Worm (Caenorhabditis elegans) whole organism, L1 larva: ENCODE results near the gene F38B7.17.

Experiments used
- grh-1 ChIP-seq: fragments of 200-800 bp; sonication (Bioruptor generic); IDR thresholded peaks from 2 replicates; pipeline ENCODE4 v1.3.6; 2022; ENCODE audit warnings: missing genetic modification reagents, missing genetic modification characterization, missing compliant biosample characterization
- nhr-76 ChIP-seq: sonication (generic microtip); optimal IDR thresholded peaks from 2 replicates; lab custom pipeline; 2017; ENCODE audit warnings: missing biosample characterization, missing genetic modification characterization
- pag-3 ChIP-seq: sonication (generic microtip); optimal IDR thresholded peaks from 2 replicates; lab custom pipeline; 2017; ENCODE audit warnings: missing genetic modification characterization, mild to moderate bottlenecking, missing compliant biosample characterization, antibody characterized with exemption, borderline replicate concordance; ENCODE audit not compliant: insufficient read depth
- unc-62 ChIP-seq: fragments of 150-350 bp; optimal IDR thresholded peaks from 2 replicates; lab custom pipeline; 2014; ENCODE audit warnings: missing biosample characterization, missing genetic modification reagents, missing genetic modification characterization
- ztf-11 ChIP-seq, 2 experiments: sonication (generic microtip); optimal IDR thresholded peaks; 2 replicates each; lab custom pipeline; 2016 to 2017; ENCODE audit warnings: missing genetic modification characterization in 2 of 2, missing biosample characterization in 1 of 2, missing compliant biosample characterization in 1 of 2

ce11 chrV:11593427-11593826, 44.7 kb upstream of the F38B7.17 start, which contains the start of gene srx-80:
- TF ChIP-seq pag-3 (tag; lab: Kevin White, UChicago) (no peak), unc-62 (GFP tag; lab: Kevin White, UChicago) (no peak), ztf-11 (tag; optimal IDR thresholded peaks at IDR 0.05; lab: Kevin White, UChicago) (no peak), nhr-76 (tag; lab: Kevin White, UChicago) (no peak), grh-1 (GFP tag; lab: Robert Waterston, UW) (no peak)
